Worm (Caenorhabditis elegans) whole organism, dauer: ENCODE results near the gene mog-4.
"Not testable (repeated sequence)": the region's sequence is repeated elsewhere in the genome, so short reads cannot be mapped to it uniquely, and the experiment has no call there.

ENCODE experiments used
- unc-62 ChIP-seq: sonication (generic microtip); optimal IDR thresholded peaks from 2 replicates; lab custom pipeline; 2017; ENCODE audit warnings: missing biosample characterization, missing genetic modification reagents, missing genetic modification characterization

Gene mog-4

DNA sequence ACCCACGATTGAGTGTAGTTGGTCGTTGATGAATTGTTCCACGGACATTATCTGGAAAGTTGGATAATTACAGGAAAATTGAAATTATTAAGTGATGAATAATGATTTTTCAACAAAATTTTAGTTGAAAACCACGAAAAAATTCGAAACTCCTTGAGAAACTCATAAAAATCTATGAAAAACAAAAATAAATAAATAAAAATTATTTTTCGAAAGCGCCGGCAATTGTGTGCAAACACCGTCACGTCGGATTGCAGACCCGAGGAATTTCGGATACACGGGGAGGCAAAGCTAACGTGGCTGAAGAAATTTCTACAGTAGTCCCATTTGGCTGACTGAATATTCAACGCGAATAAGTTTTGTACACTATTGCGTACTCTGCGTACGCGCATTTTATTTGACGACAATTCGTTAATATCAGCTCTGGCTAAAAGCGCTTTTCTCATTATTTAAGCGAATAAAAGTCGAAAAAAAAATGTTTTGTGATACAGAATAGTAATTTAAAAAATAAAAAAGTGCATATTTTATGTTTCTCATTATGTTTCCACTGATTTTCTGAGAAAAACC, at the start of gene mog-4:
Gene mog-4 (minus strand): TSS at position 51 of the 567 bp plus-strand sequence.
- TF ChIP-seq unc-62 (GFP tag; lab: Kevin White, UChicago): not testable (repeated sequence)

DNA sequence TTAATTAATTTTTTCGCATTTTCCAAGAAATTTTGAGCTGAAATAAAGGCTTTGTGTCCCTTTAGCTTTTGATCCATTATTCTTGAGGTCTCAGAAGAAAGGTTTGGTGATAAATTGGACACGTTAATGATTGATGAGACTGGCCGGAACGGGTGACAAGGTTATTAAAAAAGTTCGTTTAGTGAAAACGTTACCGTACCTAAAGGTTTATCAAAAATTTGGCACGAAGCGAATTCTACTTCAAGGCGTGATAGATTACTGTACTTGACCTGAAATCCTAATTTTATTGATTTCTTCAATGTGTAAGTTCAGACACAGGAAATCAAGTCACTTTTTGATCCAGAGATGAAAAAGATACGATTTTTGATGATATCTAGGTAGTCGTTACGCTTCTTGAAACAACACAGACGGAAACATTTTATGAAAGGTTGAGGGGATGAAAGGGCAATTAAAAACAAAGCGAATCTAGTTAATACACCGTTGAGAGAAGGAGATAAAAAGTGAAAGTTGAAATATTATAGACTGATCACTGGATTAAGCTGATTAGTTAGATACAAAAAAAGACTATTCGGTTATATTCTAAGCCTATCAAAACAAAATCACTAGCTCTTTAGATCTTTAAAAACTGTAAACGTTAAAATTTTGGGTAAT, 49.2 kb upstream of the mog-4 start:
- no peak for TF ChIP-seq unc-62 (GFP tag; lab: Kevin White, UChicago)

DNA sequence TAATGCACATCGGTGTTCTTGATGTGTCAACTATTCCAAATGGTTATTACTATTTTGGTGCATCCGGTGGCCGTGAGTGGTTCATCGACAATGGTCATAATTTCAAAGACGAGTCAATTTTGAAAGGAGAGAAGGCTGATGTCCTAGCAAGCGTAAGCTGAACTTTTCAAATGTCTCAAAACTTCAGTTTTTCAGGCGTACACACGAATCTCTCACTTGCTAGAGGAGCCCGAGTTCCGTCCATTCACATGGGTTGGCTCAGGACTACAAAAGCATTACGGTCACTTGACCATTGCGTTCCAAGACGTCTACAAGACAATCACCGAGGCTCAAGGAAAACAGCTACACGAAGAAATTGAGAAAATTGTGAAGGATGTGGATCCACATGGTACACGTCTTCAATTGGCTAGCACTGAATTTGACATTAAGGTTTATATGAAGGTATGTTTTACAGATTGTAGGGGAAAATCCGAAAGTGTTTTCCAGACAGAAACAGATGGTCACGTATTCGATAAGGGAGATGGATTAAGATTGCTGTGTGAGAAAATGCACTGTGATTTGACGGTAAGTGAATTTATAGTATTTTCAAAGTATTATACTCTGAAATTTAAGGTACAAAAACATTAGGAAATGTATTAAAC, 48.0 kb upstream of the mog-4 start:
- TF ChIP-seq unc-62 (GFP tag; lab: Kevin White, UChicago): no peak

DNA sequence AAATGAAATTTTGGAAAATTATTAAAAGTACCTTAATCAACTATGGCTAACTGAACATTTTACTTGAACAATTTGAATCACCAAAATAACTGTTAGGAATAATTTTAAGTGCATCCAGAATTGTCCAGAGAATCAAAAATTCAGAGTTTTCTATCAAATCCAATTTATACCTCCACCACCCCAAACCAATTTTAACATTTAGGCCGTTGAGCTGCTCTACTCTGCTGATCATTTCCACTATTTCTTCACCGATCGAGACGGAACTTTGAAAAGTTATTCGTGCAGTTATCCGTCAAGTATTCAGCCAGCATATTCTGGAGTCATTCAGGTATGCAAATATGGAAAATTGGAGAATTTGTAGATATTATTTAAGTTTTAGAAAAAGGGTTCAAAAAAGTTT, 47.1 kb upstream of the mog-4 start:
- no peak for TF ChIP-seq unc-62 (GFP tag; lab: Kevin White, UChicago)

DNA sequence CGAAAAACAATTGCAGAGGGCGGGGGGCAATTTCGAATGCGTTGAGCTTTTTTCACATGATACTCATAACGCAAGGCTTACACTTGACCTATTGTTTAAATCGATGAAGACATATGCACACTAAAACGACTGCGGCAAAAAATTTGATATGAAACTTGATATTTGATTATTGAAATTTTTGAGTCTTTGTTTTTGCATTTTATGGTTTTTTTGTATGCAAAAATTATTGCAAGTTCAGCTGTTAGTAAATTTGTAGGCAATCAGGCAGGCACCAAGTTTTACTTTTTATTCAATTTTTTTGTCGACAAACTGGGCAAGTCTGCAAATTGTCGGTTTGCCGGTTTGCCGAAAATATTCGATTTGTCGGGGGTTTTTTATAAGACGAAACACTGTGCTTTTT, 44.8 kb upstream of the mog-4 start, which contains the start of gene arl-3:
Gene arl-3 (plus strand): TSS at position 301 of the 400 bp plus-strand sequence.
- no peak for TF ChIP-seq unc-62 (GFP tag; lab: Kevin White, UChicago)

DNA sequence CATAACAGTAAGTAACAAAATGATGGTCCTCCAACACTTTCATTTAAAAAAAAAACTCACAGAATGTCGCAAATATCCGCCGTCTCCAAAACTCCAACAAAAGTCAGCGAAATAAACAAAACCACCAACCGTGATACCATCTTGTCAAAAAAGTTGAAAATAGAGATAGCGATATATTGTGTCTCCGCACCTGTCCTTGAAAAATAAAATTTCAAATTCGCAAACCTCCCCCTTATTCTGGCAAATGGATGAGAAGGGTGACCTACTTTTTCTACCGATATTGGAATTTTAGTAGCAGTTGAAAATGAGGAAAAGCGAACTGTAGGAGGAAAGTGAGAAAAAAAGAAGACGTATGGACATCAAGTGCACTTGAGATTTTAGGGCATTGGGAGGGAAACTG, 44.1 kb upstream of the mog-4 start, which contains the start of gene F19H8.2:
Gene F19H8.2 (minus strand): TSS at position 391 of the 400 bp plus-strand sequence.
- TF ChIP-seq unc-62 (GFP tag; lab: Kevin White, UChicago): no peak

DNA sequence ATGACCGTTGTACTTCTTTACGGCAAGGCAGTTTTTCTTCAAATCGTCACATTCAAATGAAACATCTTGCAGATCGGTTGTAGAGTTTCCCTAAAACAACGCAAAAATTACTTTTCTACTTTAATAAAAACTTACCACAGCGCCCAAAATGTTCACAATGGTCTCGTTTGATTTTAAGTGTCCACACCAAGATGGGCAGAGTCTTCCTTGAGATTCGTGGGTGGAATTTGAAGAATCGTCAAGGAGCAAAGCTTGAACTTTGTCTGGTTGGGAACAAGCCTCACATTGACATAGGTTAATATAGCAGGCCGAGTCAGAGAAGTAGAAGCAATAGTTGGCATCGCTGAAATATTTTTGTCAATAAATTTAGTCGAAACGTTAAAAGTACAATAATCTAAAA, 43.6 kb upstream of the mog-4 start:
- no peak for TF ChIP-seq unc-62 (GFP tag; lab: Kevin White, UChicago)

DNA sequence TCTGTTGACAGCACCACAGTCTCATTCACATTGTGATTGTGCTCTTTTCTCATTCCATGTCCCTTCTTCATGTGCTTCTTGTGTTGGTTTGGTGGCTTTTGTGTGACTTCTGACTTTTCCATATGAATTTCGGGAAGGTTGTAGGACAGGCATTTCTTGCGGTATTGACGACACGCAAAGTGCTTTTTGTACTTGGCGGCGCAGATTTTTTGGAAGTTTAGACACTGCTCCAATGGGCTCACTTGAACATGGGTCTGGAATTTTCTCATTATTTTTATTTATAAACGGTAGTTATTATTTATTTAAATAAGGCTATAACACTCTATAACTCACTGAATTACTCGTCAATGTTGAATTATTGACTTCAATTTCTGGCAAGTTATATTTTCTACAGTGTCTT, 42.9 kb upstream of the mog-4 start:
- no peak for TF ChIP-seq unc-62 (GFP tag; lab: Kevin White, UChicago)

DNA sequence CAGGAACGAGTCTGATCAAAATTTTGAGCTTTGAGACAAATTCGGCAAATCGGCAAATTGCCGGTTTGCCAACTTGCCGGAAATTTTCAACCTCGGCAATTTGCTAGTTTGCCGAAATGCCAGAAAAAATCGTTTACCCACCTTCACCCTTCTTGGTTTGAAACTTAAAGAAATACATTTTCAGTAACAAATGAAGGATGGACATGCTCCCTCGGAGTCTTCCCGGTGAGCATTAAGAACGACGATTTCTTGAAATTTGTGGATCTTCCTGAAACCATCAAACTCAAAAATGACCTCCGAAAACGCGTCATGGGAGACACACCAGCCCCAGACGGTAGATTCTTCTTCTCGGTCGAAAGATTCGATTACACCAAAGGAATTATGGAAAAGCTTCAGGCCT, 41.3 kb upstream of the mog-4 start:
- TF ChIP-seq unc-62 (GFP tag; lab: Kevin White, UChicago): no peak

DNA sequence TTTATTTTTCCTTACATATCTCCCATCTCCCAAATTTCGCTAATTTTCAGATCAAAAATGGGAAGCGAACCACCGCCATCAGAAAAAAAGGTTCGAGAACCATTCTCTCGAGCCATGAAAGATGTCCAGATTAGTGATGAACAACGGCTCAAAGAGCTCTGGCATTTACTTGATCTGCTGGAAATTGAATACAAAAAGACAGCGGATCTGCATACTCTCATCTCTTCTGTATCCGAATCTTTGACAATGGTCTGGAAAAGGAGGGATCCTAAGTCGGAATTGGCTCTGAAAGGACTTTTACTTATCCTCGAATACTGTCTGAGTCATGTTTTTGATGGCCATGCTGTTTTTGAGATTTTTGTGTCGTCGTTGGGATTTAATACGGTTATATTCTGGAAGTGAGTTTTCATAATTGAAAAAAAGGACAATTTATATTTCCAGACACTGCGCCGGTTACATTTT, 39.5 kb upstream of the mog-4 start, which contains the start of gene tps-2:
Gene tps-2 (plus strand): TSS at position 51 of the 462 bp plus-strand sequence.
- no peak for TF ChIP-seq unc-62 (GFP tag; lab: Kevin White, UChicago)

DNA sequence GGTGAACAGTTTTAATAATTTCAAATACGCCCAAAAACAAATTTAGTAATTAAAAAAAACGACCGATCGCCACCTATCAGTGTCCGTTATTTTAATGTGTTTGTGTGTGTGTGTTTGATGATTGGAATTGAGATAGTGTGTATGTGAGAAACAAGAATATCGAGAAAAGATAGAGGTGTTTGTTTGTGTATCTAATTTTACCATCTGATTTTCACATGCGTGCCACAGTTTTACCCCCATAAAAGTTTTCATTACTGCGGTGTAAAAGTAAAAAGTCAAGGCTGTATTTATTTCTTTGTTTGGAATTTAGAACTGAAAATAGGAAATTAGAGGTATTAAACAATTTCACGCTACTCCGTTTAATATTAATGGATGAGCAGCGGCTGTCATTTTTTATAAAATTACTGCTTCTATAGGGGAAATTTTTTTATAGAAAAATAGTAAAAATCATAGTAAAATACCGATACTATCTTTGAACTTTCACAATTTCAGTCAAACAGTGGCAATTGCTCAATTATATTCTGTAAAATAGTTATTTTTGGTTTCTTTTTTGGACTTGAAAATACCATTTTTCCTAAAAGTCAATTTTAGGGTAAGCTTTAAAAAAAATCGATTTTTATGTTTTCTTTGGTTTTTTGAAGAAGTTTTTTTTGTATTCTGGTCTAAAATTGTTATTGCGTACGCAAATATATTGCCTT, 38.7 kb upstream of the mog-4 start:
- TF ChIP-seq unc-62 (GFP tag; lab: Kevin White, UChicago): no peak

DNA sequence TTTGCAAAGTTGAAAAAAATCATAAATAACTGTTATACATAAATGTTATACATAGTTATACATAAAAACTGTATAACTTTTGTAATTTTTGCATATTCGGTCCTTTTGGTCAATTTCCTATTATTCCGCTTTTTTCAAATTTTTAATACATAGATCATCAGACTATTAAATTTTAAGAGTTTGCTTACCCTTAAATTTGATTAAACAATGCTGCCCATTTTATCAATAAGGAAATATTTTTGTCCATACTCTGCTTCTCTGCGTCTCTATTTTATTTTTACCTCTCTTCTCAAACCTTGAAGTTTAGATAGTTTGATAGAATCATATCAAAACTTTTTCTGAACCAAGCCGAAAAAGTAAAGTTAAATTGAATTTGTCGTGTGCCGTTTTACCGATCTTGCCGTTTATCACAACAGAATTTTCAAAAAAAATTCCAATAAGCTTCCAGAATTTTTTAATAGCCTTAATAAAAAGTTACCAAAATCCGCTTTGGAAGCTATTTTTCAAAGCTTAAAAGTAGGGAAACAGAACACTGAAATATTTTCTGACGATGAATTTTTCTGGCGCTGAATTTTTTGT, 38.0 kb upstream of the mog-4 start:
- no peak for TF ChIP-seq unc-62 (GFP tag; lab: Kevin White, UChicago)

DNA sequence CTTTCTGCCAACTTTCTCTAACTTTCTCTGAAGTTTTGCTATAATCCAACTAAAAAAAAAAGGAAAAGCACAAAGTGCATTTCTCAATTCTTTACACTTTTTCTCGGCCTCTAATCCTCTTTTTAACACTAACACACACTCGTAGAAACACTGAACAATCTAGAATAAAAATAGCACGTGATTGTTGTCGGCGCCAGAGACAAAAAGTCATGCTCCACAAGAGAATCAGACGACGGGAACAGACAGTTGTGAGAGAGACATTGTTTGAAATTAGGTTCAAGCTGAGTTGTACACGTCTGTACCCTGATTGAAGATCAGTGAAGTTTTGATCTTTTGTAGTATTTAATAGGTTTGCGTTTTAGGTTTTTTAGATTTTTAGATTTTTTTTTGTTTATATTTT, 37.0 kb upstream of the mog-4 start:
- no peak for TF ChIP-seq unc-62 (GFP tag; lab: Kevin White, UChicago)

DNA sequence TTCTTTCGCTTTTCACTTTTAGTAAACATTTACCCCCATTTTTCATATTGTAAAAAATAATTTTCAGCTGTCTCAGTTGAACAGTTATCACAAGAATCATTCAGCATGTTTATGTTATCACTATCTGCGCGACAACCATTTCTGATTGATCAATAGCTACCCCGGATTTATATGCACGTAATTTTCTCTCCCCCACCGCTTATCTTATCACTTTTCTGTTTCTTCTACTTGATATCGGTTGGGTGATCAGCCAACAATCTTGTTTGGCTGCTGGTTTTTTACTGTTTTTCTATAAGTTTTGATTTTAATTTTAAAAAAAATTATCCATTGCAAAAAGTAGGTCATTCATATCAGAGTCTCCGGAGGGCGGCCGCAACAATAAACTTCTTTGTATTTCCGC, 36.4 kb upstream of the mog-4 start:
- no peak for TF ChIP-seq unc-62 (GFP tag; lab: Kevin White, UChicago)

DNA sequence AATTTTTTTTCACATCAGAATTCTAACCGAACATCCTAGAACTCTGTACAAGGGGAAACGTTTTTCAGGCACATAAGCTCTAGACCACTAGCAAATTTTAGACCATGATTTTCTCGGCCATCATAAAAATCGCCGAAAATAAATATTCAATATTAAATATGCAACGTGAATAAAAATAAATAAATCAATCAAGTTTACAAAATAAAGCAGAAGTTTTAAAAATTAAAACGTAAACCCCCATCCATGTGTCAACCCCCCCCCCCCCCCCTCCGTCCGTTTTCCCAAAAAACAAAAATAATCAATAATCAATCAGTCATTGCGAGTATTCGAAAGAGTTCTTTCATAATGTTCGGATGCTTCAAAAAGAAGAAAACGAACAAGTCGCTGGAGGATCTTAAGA, 31.9 kb upstream of the mog-4 start, which contains the start of gene catp-4:
Gene catp-4 (plus strand): TSS at position 301 of the 400 bp plus-strand sequence.
- no peak for TF ChIP-seq unc-62 (GFP tag; lab: Kevin White, UChicago)
